Fruit fly (Drosophila melanogaster) whole organism, embryonic: Measurements from ENCODE around the gene CG4537.

Experiments
- CG10654 ChIP-seq: fragments of 200-800 bp; sonication (Bioruptor generic); optimal IDR thresholded peaks from 2 replicates; lab custom pipeline; 2016; ENCODE audit warnings: missing biosample characterization, missing genetic modification characterization
- CG12769 ChIP-seq: fragments of 200-800 bp; sonication (Bioruptor generic); optimal IDR thresholded peaks from 2 replicates; lab custom pipeline; 2019; ENCODE audit warnings: missing biosample characterization, mild to moderate bottlenecking, missing genetic modification characterization, moderate library complexity
- CG13624 ChIP-seq: fragments of 200-800 bp; sonication (Bioruptor generic); optimal IDR thresholded peaks from 2 replicates; lab custom pipeline; 2016; ENCODE audit warnings: missing biosample characterization, missing genetic modification characterization
- CG14014 ChIP-seq: fragments of 200-800 bp; sonication (Bioruptor generic); IDR thresholded peaks from 2 replicates; pipeline ENCODE4 v1.3.6; 2022; ENCODE audit warnings: missing biosample characterization, missing genetic modification characterization
- CG14050 ChIP-seq: fragments of 200-800 bp; sonication (Bioruptor generic); IDR thresholded peaks from 3 replicates; pipeline ENCODE4 v1.3.6; 2022; ENCODE audit warnings: missing biosample characterization, missing genetic modification characterization
- CG15073 ChIP-seq: fragments of 200-800 bp; sonication (Bioruptor generic); optimal IDR thresholded peaks from 2 replicates; lab custom pipeline; 2016; ENCODE audit warnings: missing biosample characterization, missing genetic modification characterization
- CG15269 ChIP-seq: fragments of 200-800 bp; sonication (Bioruptor generic); optimal IDR thresholded peaks from 2 replicates; lab custom pipeline; 2018; ENCODE audit warnings: missing biosample characterization, mild to moderate bottlenecking, missing genetic modification characterization, moderate library complexity
- CG15514 ChIP-seq: fragments of 200-800 bp; sonication (Bioruptor generic); optimal IDR thresholded peaks from 3 replicates; lab custom pipeline; 2017; ENCODE audit warnings: missing biosample characterization, missing genetic modification characterization, mild to moderate bottlenecking, moderate library complexity, missing genetic modification reagents
- CG1647 ChIP-seq: fragments of 200-800 bp; sonication (Bioruptor generic); optimal IDR thresholded peaks from 3 replicates; lab custom pipeline; 2016; ENCODE audit warnings: missing biosample characterization, missing genetic modification characterization
- CG2712 ChIP-seq: fragments of 200-800 bp; optimal IDR thresholded peaks from 3 replicates; lab custom pipeline; 2019; ENCODE audit warnings: missing biosample characterization, mild to moderate bottlenecking, missing genetic modification characterization, moderate library complexity
- CG2889 ChIP-seq: fragments of 200-800 bp; sonication (Bioruptor generic); IDR thresholded peaks from 3 replicates; pipeline ENCODE4 v1.3.6; 2022; ENCODE audit warnings: missing biosample characterization, missing genetic modification characterization
- CG30431 ChIP-seq: fragments of 200-800 bp; sonication (Bioruptor generic); optimal IDR thresholded peaks from 2 replicates; lab custom pipeline; 2017; ENCODE audit warnings: missing biosample characterization, missing genetic modification characterization
- CG32772 ChIP-seq: fragments of 200-800 bp; sonication (Bioruptor generic); IDR thresholded peaks from 2 replicates; pipeline ENCODE4 v1.3.6; 2022; ENCODE audit warnings: missing biosample characterization, missing genetic modification characterization
- CG33213 ChIP-seq: fragments of 200-800 bp; sonication (Bioruptor generic); optimal IDR thresholded peaks from 3 replicates; lab custom pipeline; 2016; ENCODE audit warnings: missing biosample characterization, missing genetic modification characterization
- CG34422 ChIP-seq: fragments of 200-800 bp; sonication (Bioruptor generic); IDR thresholded peaks from 3 replicates; pipeline ENCODE4 v1.3.6; 2022; ENCODE audit warnings: missing biosample characterization, missing genetic modification characterization
- CG4360 ChIP-seq: fragments of 200-800 bp; sonication (Bioruptor generic); IDR thresholded peaks from 2 replicates; pipeline ENCODE4 v1.3.6; 2022; ENCODE audit warnings: missing biosample characterization, missing genetic modification characterization
- CG7786 ChIP-seq: fragments of 200-800 bp; sonication (Bioruptor generic); optimal IDR thresholded peaks from 2 replicates; lab custom pipeline; 2016; ENCODE audit warnings: missing biosample characterization, missing genetic modification characterization
- CG9797 ChIP-seq: fragments of 200-800 bp; sonication (Bioruptor generic); optimal IDR thresholded peaks from 3 replicates; lab custom pipeline; 2018; ENCODE audit warnings: missing biosample characterization, mild to moderate bottlenecking, missing genetic modification characterization
- CG9932 ChIP-seq: fragments of 200-800 bp; sonication (Bioruptor generic); IDR thresholded peaks from 2 replicates; pipeline ENCODE4 v1.3.6; 2022; ENCODE audit warnings: missing biosample characterization, missing genetic modification characterization
- CHES-1-like ChIP-seq: fragments of 200-800 bp; sonication (Bioruptor generic); optimal IDR thresholded peaks from 2 replicates; lab custom pipeline; 2016; ENCODE audit warnings: missing biosample characterization, missing genetic modification characterization
- Dad ChIP-seq: fragments of 200-800 bp; sonication (Bioruptor generic); optimal IDR thresholded peaks from 3 replicates; lab custom pipeline; 2016; ENCODE audit warnings: missing biosample characterization, missing genetic modification characterization
- Dref ChIP-seq: fragments of 200-800 bp; sonication (Bioruptor generic); IDR thresholded peaks from 2 replicates; pipeline ENCODE4 v1.3.6; 2022; ENCODE audit warnings: missing biosample characterization, missing genetic modification characterization
- HLH3B ChIP-seq: fragments of 200-800 bp; sonication (Bioruptor generic); IDR thresholded peaks from 2 replicates; pipeline ENCODE4 v1.3.6; 2022; ENCODE audit warnings: missing biosample characterization, missing genetic modification characterization
- HLH4C ChIP-seq: fragments of 200-800 bp; sonication (Bioruptor generic); IDR thresholded peaks from 3 replicates; pipeline ENCODE4 v1.3.6; 2022; ENCODE audit warnings: missing biosample characterization, missing genetic modification characterization; ENCODE audit not compliant: partially characterized antibody
- Hr51 ChIP-seq, 2 experiments: fragments of 200-800 bp; sonication (Bioruptor generic); optimal IDR thresholded peaks; 2 replicates in 1 of 2; 3 replicates in 1 of 2; lab custom pipeline; 2016 to 2018; ENCODE audit warnings: missing biosample characterization in 2 of 2, missing genetic modification characterization in 2 of 2, mild to moderate bottlenecking in 1 of 2, moderate library complexity in 1 of 2
- MBD-R2 ChIP-seq: fragments of 200-800 bp; sonication (Bioruptor generic); IDR thresholded peaks from 2 replicates; pipeline ENCODE4 v1.3.6; 2022; ENCODE audit warnings: missing biosample characterization, missing genetic modification characterization
- MTF-1 ChIP-seq: fragments of 200-800 bp; sonication (Bioruptor generic); optimal IDR thresholded peaks from 2 replicates; lab custom pipeline; 2018; ENCODE audit warnings: missing biosample characterization, mild to moderate bottlenecking, missing genetic modification characterization, borderline replicate concordance
- NFAT ChIP-seq: fragments of 200-800 bp; sonication (Bioruptor generic); IDR thresholded peaks from 2 replicates; pipeline ENCODE4 v1.3.6; 2022; ENCODE audit warnings: missing biosample characterization, missing genetic modification characterization
- NfI ChIP-seq: fragments of 200-800 bp; sonication (Bioruptor generic); optimal IDR thresholded peaks from 3 replicates; lab custom pipeline; 2018; ENCODE audit warnings: missing biosample characterization, mild to moderate bottlenecking, missing genetic modification characterization, moderate library complexity
- Pdp1 ChIP-seq, 2 experiments: fragments of 200-800 bp; sonication (Bioruptor generic); optimal IDR thresholded peaks; 3 replicates each; lab custom pipeline; 2016; ENCODE audit warnings: missing biosample characterization in 2 of 2, missing genetic modification characterization in 2 of 2, mild to moderate bottlenecking in 1 of 2, moderate library complexity in 1 of 2
- Ptx1 ChIP-seq: fragments of 200-800 bp; sonication (Bioruptor generic); IDR thresholded peaks from 2 replicates; pipeline ENCODE4 v1.3.6; 2022; ENCODE audit warnings: missing biosample characterization, missing genetic modification characterization
- Rfx ChIP-seq: fragments of 200-800 bp; sonication (Bioruptor generic); IDR thresholded peaks from 2 replicates; pipeline ENCODE4 v1.3.6; 2022; ENCODE audit warnings: missing biosample characterization, missing genetic modification characterization
- Sin3A ChIP-seq: fragments of >200 bp; optimal IDR thresholded peaks from 2 replicates; lab custom pipeline; 2018
- Sry-δ ChIP-seq: fragments of 200-800 bp; sonication (Bioruptor generic); optimal IDR thresholded peaks from 2 replicates; lab custom pipeline; 2016; ENCODE audit warnings: missing biosample characterization, missing genetic modification characterization
- Xrp1 ChIP-seq: fragments of 200-800 bp; sonication (Bioruptor generic); IDR thresholded peaks from 2 replicates; pipeline ENCODE4 v1.3.6; 2022; ENCODE audit warnings: missing biosample characterization, missing genetic modification characterization
- cas ChIP-seq: fragments of 200-800 bp; sonication (Bioruptor generic); IDR thresholded peaks from 2 replicates; pipeline ENCODE4 v1.3.6; 2022; ENCODE audit warnings: missing biosample characterization, missing genetic modification characterization
- ems ChIP-seq: fragments of 200-800 bp; sonication (Bioruptor generic); optimal IDR thresholded peaks from 3 replicates; lab custom pipeline; 2016; ENCODE audit warnings: missing biosample characterization, missing genetic modification characterization
- gfzf ChIP-seq: fragments of 200-800 bp; sonication (Bioruptor generic); optimal IDR thresholded peaks from 2 replicates; lab custom pipeline; 2016; ENCODE audit warnings: missing biosample characterization, mild to moderate bottlenecking, missing genetic modification characterization, moderate library complexity
- hkb ChIP-seq, 2 experiments: fragments of 200-800 bp in 1 of 2; fragments of >200 bp in 1 of 2; sonication (Bioruptor generic) in 1 of 2; IDR thresholded peaks in 1 of 2; optimal IDR thresholded peaks in 1 of 2; 2 replicates each; pipeline versions ENCODE4 v1.3.6 to Lab custom; 2017 to 2022; ENCODE audit warnings: missing biosample characterization in 1 of 2, missing genetic modification characterization in 1 of 2
- inv ChIP-seq: fragments of 200-800 bp; sonication (Bioruptor generic); IDR thresholded peaks from 2 replicates; pipeline ENCODE4 v1.3.6; 2022; ENCODE audit warnings: missing biosample characterization, missing genetic modification characterization; ENCODE audit not compliant: partially characterized antibody
- knrl ChIP-seq: fragments of 200-800 bp; sonication (Bioruptor generic); IDR thresholded peaks from 3 replicates; pipeline ENCODE4 v1.3.6; 2022; ENCODE audit warnings: missing biosample characterization, missing genetic modification characterization; ENCODE audit not compliant: partially characterized antibody
- lab ChIP-seq: fragments of 200-800 bp; sonication (Bioruptor generic); optimal IDR thresholded peaks from 3 replicates; lab custom pipeline; 2017; ENCODE audit warnings: missing biosample characterization, missing genetic modification characterization, mild to moderate bottlenecking, moderate library complexity, missing genetic modification reagents
- lbe ChIP-seq: fragments of 200-800 bp; sonication (Bioruptor generic); optimal IDR thresholded peaks from 2 replicates; lab custom pipeline; 2016; ENCODE audit warnings: missing biosample characterization, mild to moderate bottlenecking, missing genetic modification characterization
- lov ChIP-seq, 2 experiments: fragments of 200-800 bp in 1 of 2; fragments of >200 bp in 1 of 2; sonication (Bioruptor generic) in 1 of 2; IDR thresholded peaks in 1 of 2; optimal IDR thresholded peaks in 1 of 2; 2 replicates in 1 of 2; 3 replicates in 1 of 2; pipeline versions ENCODE4 v1.3.6 to Lab custom; 2017 to 2022; ENCODE audit warnings: missing biosample characterization in 1 of 2, missing genetic modification characterization in 1 of 2
- pho ChIP-seq: fragments of 200-800 bp; sonication (Bioruptor generic); optimal IDR thresholded peaks from 2 replicates; lab custom pipeline; 2016; ENCODE audit warnings: missing biosample characterization, missing genetic modification characterization
- schlank ChIP-seq: fragments of 200-800 bp; sonication (Bioruptor generic); optimal IDR thresholded peaks from 2 replicates; lab custom pipeline; 2018; ENCODE audit warnings: missing biosample characterization, mild to moderate bottlenecking, missing genetic modification characterization
- shn ChIP-seq: fragments of 200-800 bp; sonication (Bioruptor generic); optimal IDR thresholded peaks from 3 replicates; lab custom pipeline; 2016; ENCODE audit warnings: missing biosample characterization, missing genetic modification characterization
- sob ChIP-seq: fragments of 200-800 bp; sonication (Bioruptor generic); IDR thresholded peaks from 2 replicates; pipeline ENCODE4 v1.3.6; 2022; ENCODE audit warnings: missing biosample characterization, missing genetic modification characterization
- tin ChIP-seq: fragments of 200-800 bp; sonication (Bioruptor generic); optimal IDR thresholded peaks from 3 replicates; lab custom pipeline; 2016; ENCODE audit warnings: missing biosample characterization, missing genetic modification characterization
- wor ChIP-seq: fragments of 200-800 bp; sonication (Bioruptor generic); IDR thresholded peaks from 2 replicates; pipeline ENCODE4 v1.3.6; 2022; ENCODE audit warnings: missing biosample characterization, missing genetic modification characterization

Gene CG4537

dm6 chr2L:9937908-9938307 is 47.2 kb downstream of the CG4537 start, which contains the start of gene Arglu1 (continued):
- peak in 1 of 2 experiments; percentile 81 for TF ChIP-seq Pdp1 (GFP tag; optimal IDR thresholded peaks at IDR 0.05; lab: Kevin White, UChicago)
- TF ChIP-seq Dad (GFP tag; lab: Kevin White, UChicago): peak; percentile 5
- TF ChIP-seq NFAT (GFP tag; lab: Robert Waterston, UW): peak; percentile 34; the same call in 1 of the 2 replicates
- no peak for TF ChIP-seq shn
- TF ChIP-seq CG15269 (tag; lab: Kevin White, UChicago): no peak
- peak; percentile 67 for TF ChIP-seq gfzf (GFP tag; lab: Kevin White, UChicago)
- no peak for TF ChIP-seq knrl
- TF ChIP-seq CHES-1-like (GFP tag; lab: Kevin White, UChicago): peak; percentile 39
- TF ChIP-seq tin (GFP tag; lab: Kevin White, UChicago): peak; percentile 22
- TF ChIP-seq Sry-δ (GFP tag; lab: Kevin White, UChicago): peak; percentile 2
- peak; percentile 18 for TF ChIP-seq Sin3A (lab: Kevin White, UChicago)
- peak; percentile 78 for TF ChIP-seq CG15514 (GFP tag; lab: Kevin White, UChicago)
- TF ChIP-seq Xrp1 (GFP tag; lab: Robert Waterston, UW): 0 out of 2 replicates have a peak, but pooled peaks have one; percentile 15
- TF ChIP-seq CG2712 (tag; lab: Kevin White, UChicago): peak; percentile 28
- TF ChIP-seq NfI: peak; percentile 26
- peak; percentile 69 for TF ChIP-seq CG9932 (GFP tag; lab: Robert Waterston, UW)
- no peak for TF ChIP-seq lov (optimal IDR thresholded peaks at IDR 0.05; lab: Kevin White, UChicago)
- TF ChIP-seq lov (GFP tag; IDR thresholded peaks at IDR 0.05; lab: Robert Waterston, UW): no peak
- TF ChIP-seq CG14014: no peak
- TF ChIP-seq CG1647 (GFP tag; lab: Kevin White, UChicago): no peak
- peak; percentile 39; the same call in 1 of the 2 replicates for TF ChIP-seq Ptx1 (GFP tag; lab: Robert Waterston, UW)
- TF ChIP-seq CG13624 (GFP tag; lab: Kevin White, UChicago): peak; percentile 26
- TF ChIP-seq MTF-1: no peak
- no peak for TF ChIP-seq schlank (tag; lab: Kevin White, UChicago)
- peak; percentile 33 for TF ChIP-seq CG7786 (GFP tag; lab: Kevin White, UChicago)
- peak; percentile 29 for TF ChIP-seq lbe (GFP tag; lab: Kevin White, UChicago)
- peak; percentile 61 for TF ChIP-seq Rfx
- TF ChIP-seq CG4360: no peak
- peak; percentile 28 for TF ChIP-seq ems (GFP tag; lab: Kevin White, UChicago)
- TF ChIP-seq inv (GFP tag; lab: Robert Waterston, UW): no peak
- no peak for TF ChIP-seq cas (GFP tag; lab: Robert Waterston, UW)
- no peak for TF ChIP-seq CG10654 (GFP tag; lab: Kevin White, UChicago)
- TF ChIP-seq sob: peak; percentile 57; the same call in 1 of the 2 replicates
- peak; percentile 15 for TF ChIP-seq pho
- TF ChIP-seq CG14050 (GFP tag; lab: Robert Waterston, UW): no peak
- TF ChIP-seq Hr51 (GFP tag; optimal IDR thresholded peaks at IDR 0.05; lab: Kevin White, UChicago): peak in 1 of 2 experiments; percentile 6
- no peak for TF ChIP-seq HLH3B (GFP tag; lab: Robert Waterston, UW)
- peak; percentile 37 for TF ChIP-seq CG33213
- no peak for TF ChIP-seq CG12769 (tag; lab: Kevin White, UChicago)
- peak; percentile 64; the same call in 1 of the 3 replicates for TF ChIP-seq CG34422 (GFP tag; lab: Robert Waterston, UW)
- no peak for TF ChIP-seq CG2889 (GFP tag; lab: Robert Waterston, UW)
- TF ChIP-seq CG9797: peak; percentile 66
- no peak for TF ChIP-seq hkb (optimal IDR thresholded peaks at IDR 0.05; lab: Kevin White, UChicago)
- peak; percentile 28; the same call in 1 of the 2 replicates for TF ChIP-seq hkb (GFP tag; IDR thresholded peaks at IDR 0.05; lab: Robert Waterston, UW)
- peak; percentile 88 for TF ChIP-seq MBD-R2
- TF ChIP-seq CG15073 (GFP tag; lab: Kevin White, UChicago): no peak
- TF ChIP-seq wor (GFP tag; lab: Robert Waterston, UW): no peak
- peak; percentile 33 for TF ChIP-seq lab (GFP tag; lab: Kevin White, UChicago)
- TF ChIP-seq CG32772 (GFP tag; lab: Robert Waterston, UW): peak; percentile 77
- TF ChIP-seq HLH4C (GFP tag; lab: Robert Waterston, UW): no peak
- no peak for TF ChIP-seq CG30431 (GFP tag; lab: Kevin White, UChicago)
- 0 out of 2 replicates have a peak, but pooled peaks have one; percentile 34 for TF ChIP-seq Dref
